Worm (Caenorhabditis elegans) whole organism, late embryonic: Measurements from ENCODE around the gene ugt-15.

Experiments
- K09A11.1 ChIP-seq: sonication (generic microtip); optimal IDR thresholded peaks from 2 replicates; lab custom pipeline; 2017; ENCODE audit warnings: antibody characterized with exemption, mild to moderate bottlenecking, missing genetic modification characterization, missing compliant biosample characterization; ENCODE audit not compliant: insufficient read depth
- ama-1 ChIP-seq: fragments of 150-350 bp; optimal IDR thresholded peaks from 2 replicates; lab custom pipeline; 2014
- ceh-18 ChIP-seq: sonication (generic microtip); optimal IDR thresholded peaks from 2 replicates; lab custom pipeline; 2016; ENCODE audit warnings: missing genetic modification characterization, missing compliant biosample characterization
- ceh-24 ChIP-seq: sonication (generic microtip); optimal IDR thresholded peaks from 2 replicates; lab custom pipeline; 2016; ENCODE audit warnings: mild to moderate bottlenecking, missing genetic modification characterization, missing compliant biosample characterization
- ceh-30 ChIP-seq: fragments of 150-350 bp; optimal IDR thresholded peaks from 2 replicates; lab custom pipeline; 2014; ENCODE audit warnings: missing biosample characterization, missing genetic modification characterization
- ceh-31 ChIP-seq: sonication (generic microtip); optimal IDR thresholded peaks from 2 replicates; lab custom pipeline; 2016; ENCODE audit warnings: missing genetic modification characterization, missing compliant biosample characterization
- fax-1 ChIP-seq: sonication (generic microtip); optimal IDR thresholded peaks from 2 replicates; lab custom pipeline; 2016; ENCODE audit warnings: missing genotype, missing genetic modification characterization, missing compliant biosample characterization
- fkh-6 ChIP-seq: sonication (generic microtip); optimal IDR thresholded peaks from 2 replicates; lab custom pipeline; 2016; ENCODE audit warnings: missing genetic modification characterization, missing compliant biosample characterization
- gmeb-2 ChIP-seq: sonication (generic microtip); optimal IDR thresholded peaks from 2 replicates; lab custom pipeline; 2016; ENCODE audit warnings: missing genetic modification characterization, inconsistent platforms, missing compliant biosample characterization
- lin-11 ChIP-seq: fragments of 200-800 bp; sonication (Bioruptor generic); optimal IDR thresholded peaks from 2 replicates; lab custom pipeline; 2018; ENCODE audit warnings: mild to moderate bottlenecking, missing genetic modification characterization, missing compliant biosample characterization
- mec-3 ChIP-seq: sonication (generic microtip); optimal IDR thresholded peaks from 2 replicates; lab custom pipeline; 2016; ENCODE audit warnings: borderline replicate concordance, missing genetic modification characterization, missing compliant biosample characterization
- nfya-1 ChIP-seq: sonication (generic microtip); optimal IDR thresholded peaks from 2 replicates; lab custom pipeline; 2017; ENCODE audit warnings: missing genetic modification characterization, mild to moderate bottlenecking, missing compliant biosample characterization, antibody characterized with exemption, moderate library complexity
- nhr-232 ChIP-seq: sonication (generic microtip); optimal IDR thresholded peaks from 2 replicates; lab custom pipeline; 2016; ENCODE audit warnings: missing genetic modification characterization, missing compliant biosample characterization
- odd-2 ChIP-seq: sonication (generic microtip); optimal IDR thresholded peaks from 2 replicates; lab custom pipeline; 2017; ENCODE audit warnings: antibody characterized with exemption, mild to moderate bottlenecking, missing genetic modification characterization, missing compliant biosample characterization
- pat-9 ChIP-seq: fragments of 200-800 bp; sonication (Bioruptor generic); optimal IDR thresholded peaks from 2 replicates; lab custom pipeline; 2018; ENCODE audit warnings: mild to moderate bottlenecking, missing genetic modification characterization, moderate library complexity, missing compliant biosample characterization
- pha-2 ChIP-seq: sonication (generic microtip); optimal IDR thresholded peaks from 2 replicates; lab custom pipeline; 2017; ENCODE audit warnings: mild to moderate bottlenecking, missing genetic modification characterization, missing compliant biosample characterization
- pqm-1 ChIP-seq: sonication (generic microtip); optimal IDR thresholded peaks from 2 replicates; lab custom pipeline; 2016; ENCODE audit warnings: missing genetic modification characterization, missing compliant biosample characterization
- pros-1 ChIP-seq: fragments of 150-350 bp; optimal IDR thresholded peaks from 2 replicates; lab custom pipeline; 2014; ENCODE audit warnings: missing biosample characterization, missing genetic modification reagents, missing genetic modification characterization
- ref-2 ChIP-seq: sonication (generic microtip); optimal IDR thresholded peaks from 2 replicates; lab custom pipeline; 2016; ENCODE audit warnings: missing genetic modification characterization, missing compliant biosample characterization
- sox-4 ChIP-seq: sonication (generic microtip); optimal IDR thresholded peaks from 2 replicates; lab custom pipeline; 2017; ENCODE audit warnings: mild to moderate bottlenecking, missing genetic modification characterization, inconsistent platforms, missing compliant biosample characterization

Gene ugt-15

ce11 chrV:12875850-12876249, 48.5 kb downstream of the ugt-15 start:
- no peak for TF ChIP-seq ceh-31 (tag; lab: Kevin White, UChicago)

- TF ChIP-seq ref-2 (tag; lab: Kevin White, UChicago), result no peak
- no peak for TF ChIP-seq pros-1 (tag; lab: Kevin White, UChicago)
- TF ChIP-seq fkh-6, result no peak
- TF ChIP-seq ama-1 (lab: Kevin White, UChicago), result no peak
- TF ChIP-seq gmeb-2 (tag; lab: Kevin White, UChicago), result no peak
Observed at ce11 chrV:12876708-12877107, 49.4 kb downstream of the ugt-15 start.

ce11 chrV:12877579-12877978, 50.3 kb downstream of the ugt-15 start:
- TF ChIP-seq lin-11 (no peak), fax-1 (tag; lab: Kevin White, UChicago) (no peak), K09A11.1 (tag; lab: Kevin White, UChicago) (no peak), pha-2 (no peak), nfya-1 (tag; lab: Kevin White, UChicago) (no peak), ceh-31 (tag; lab: Kevin White, UChicago) (no peak), ceh-18 (tag; lab: Kevin White, UChicago) (no peak), pat-9 (tag; lab: Kevin White, UChicago) (no peak)
- TF ChIP-seq, all 69 proteins: peak for 0

- TF ChIP-seq sox-4 (tag; lab: Kevin White, UChicago), result no peak
- no peak for TF ChIP-seq ama-1 (lab: Kevin White, UChicago)
- TF ChIP-seq pqm-1 (tag; lab: Kevin White, UChicago), result no peak
- no peak for TF ChIP-seq mec-3 (tag; lab: Kevin White, UChicago)
- TF ChIP-seq odd-2 (tag; lab: Kevin White, UChicago), result no peak
- no peak for TF ChIP-seq ceh-24 (tag; lab: Kevin White, UChicago)
- TF ChIP-seq ceh-18 (tag; lab: Kevin White, UChicago), result no peak
- no peak for TF ChIP-seq ceh-30
- no peak for TF ChIP-seq gmeb-2 (tag; lab: Kevin White, UChicago)
- TF ChIP-seq nhr-232 (tag; lab: Kevin White, UChicago), result no peak
- TF ChIP-seq, all 69 proteins: peak for 0
Observed at ce11 chrV:12879349-12879748, 52.0 kb downstream of the ugt-15 start.
